Fruit fly (Drosophila melanogaster): ENCODE results near the gene corto.

dm6 chr3R:5086822-5087491 is at the start of gene corto:
- TF ChIP-seq CTCF (optimal IDR thresholded peaks at IDR 0.05): peak in 1 of 2 experiments; percentile 15
- TF ChIP-seq CG8478 (optimal IDR thresholded peaks at IDR 0.05): no peak
